Fruit fly (Drosophila melanogaster) whole organism, embryonic: ENCODE data around the gene CG1943.

Source experiments
- ATbp ChIP-seq: fragments of 200-800 bp; sonication (Bioruptor generic); optimal IDR thresholded peaks from 2 replicates; lab custom pipeline; 2017; ENCODE audit warnings: missing biosample characterization, mild to moderate bottlenecking, missing genetic modification characterization, missing genetic modification reagents
- BEAF-32 ChIP-seq: fragments of 200-800 bp; sonication (Bioruptor generic); optimal IDR thresholded peaks from 3 replicates; lab custom pipeline; 2017; ENCODE audit warnings: missing biosample characterization, missing genetic modification characterization, mild to moderate bottlenecking, moderate library complexity, missing genetic modification reagents
- BtbVII ChIP-seq: fragments of 200-800 bp; sonication (Bioruptor generic); optimal IDR thresholded peaks from 3 replicates; lab custom pipeline; 2017; ENCODE audit warnings: missing biosample characterization, mild to moderate bottlenecking, missing genetic modification characterization
- CG10431 ChIP-seq: fragments of 200-800 bp; sonication (Bioruptor generic); optimal IDR thresholded peaks from 3 replicates; lab custom pipeline; 2018; ENCODE audit warnings: missing biosample characterization, mild to moderate bottlenecking, missing genetic modification characterization
- CG11723 ChIP-seq: fragments of 200-800 bp; sonication (Bioruptor generic); optimal IDR thresholded peaks from 2 replicates; lab custom pipeline; 2017; ENCODE audit warnings: missing biosample characterization, mild to moderate bottlenecking, missing genetic modification characterization
- CG12942 ChIP-seq: fragments of 200-800 bp; sonication (Bioruptor generic); optimal IDR thresholded peaks from 3 replicates; lab custom pipeline; 2016; ENCODE audit warnings: missing biosample characterization, missing genetic modification characterization
- CG1792 ChIP-seq: fragments of 200-800 bp; sonication (Bioruptor generic); optimal IDR thresholded peaks from 2 replicates; lab custom pipeline; 2016; ENCODE audit warnings: missing biosample characterization, missing genetic modification characterization
- CG2120 ChIP-seq: fragments of 200-800 bp; sonication (Bioruptor generic); optimal IDR thresholded peaks from 3 replicates; lab custom pipeline; 2016; ENCODE audit warnings: missing biosample characterization, missing genetic modification characterization
- CG30403 ChIP-seq: fragments of 200-800 bp; sonication (Bioruptor generic); optimal IDR thresholded peaks from 3 replicates; lab custom pipeline; 2016; ENCODE audit warnings: missing biosample characterization, missing genetic modification characterization
- CG32767 ChIP-seq: fragments of 200-800 bp; sonication (Bioruptor generic); IDR thresholded peaks from 2 replicates; pipeline ENCODE4 v1.3.6; 2022; ENCODE audit warnings: missing biosample characterization, missing genetic modification characterization
- CG3281 ChIP-seq: fragments of 200-800 bp; sonication (Bioruptor generic); optimal IDR thresholded peaks from 3 replicates; lab custom pipeline; 2017; ENCODE audit warnings: missing biosample characterization, mild to moderate bottlenecking, missing genetic modification characterization
- CG33213 ChIP-seq: fragments of 200-800 bp; sonication (Bioruptor generic); optimal IDR thresholded peaks from 3 replicates; lab custom pipeline; 2016; ENCODE audit warnings: missing biosample characterization, missing genetic modification characterization
- CG34376 ChIP-seq: fragments of 200-800 bp; sonication (Bioruptor generic); optimal IDR thresholded peaks from 2 replicates; lab custom pipeline; 2018; ENCODE audit warnings: missing biosample characterization, mild to moderate bottlenecking, missing genetic modification characterization
- CG3726 ChIP-seq: fragments of 200-800 bp; sonication (Bioruptor generic); IDR thresholded peaks from 3 replicates; pipeline ENCODE4, ENCODE4 v1.3.6; 2022; ENCODE audit warnings: missing biosample characterization, missing genetic modification characterization
- CG42726 ChIP-seq: fragments of 200-800 bp; sonication (Bioruptor generic); IDR thresholded peaks from 2 replicates; pipeline ENCODE4 v1.3.6; 2022; ENCODE audit warnings: missing biosample characterization, missing genetic modification characterization; ENCODE audit not compliant: partially characterized antibody
- CG4328 ChIP-seq: fragments of 200-800 bp; sonication (Bioruptor generic); optimal IDR thresholded peaks from 3 replicates; lab custom pipeline; 2017; ENCODE audit warnings: missing biosample characterization, missing genetic modification reagents, missing genetic modification characterization
- CG43689 ChIP-seq: fragments of 200-800 bp; sonication (Bioruptor generic); IDR thresholded peaks from 2 replicates; pipeline ENCODE4 v1.3.6; 2022; ENCODE audit warnings: missing biosample characterization, missing genetic modification characterization
- CG5245 ChIP-seq: fragments of 200-800 bp; sonication (Bioruptor generic); optimal IDR thresholded peaks from 3 replicates; lab custom pipeline; 2016; ENCODE audit warnings: missing biosample characterization, missing genetic modification characterization
- CG6683 ChIP-seq: fragments of 200-800 bp; sonication (Bioruptor generic); optimal IDR thresholded peaks from 2 replicates; lab custom pipeline; 2017; ENCODE audit warnings: missing biosample characterization, mild to moderate bottlenecking, missing genetic modification characterization, missing genetic modification reagents
- CG6765 ChIP-seq: fragments of 200-800 bp; sonication (Bioruptor generic); optimal IDR thresholded peaks from 3 replicates; lab custom pipeline; 2017; ENCODE audit warnings: missing biosample characterization, mild to moderate bottlenecking, missing genetic modification characterization
- CG7556 ChIP-seq: fragments of 200-800 bp; sonication (Bioruptor generic); optimal IDR thresholded peaks from 2 replicates; lab custom pipeline; 2017; ENCODE audit warnings: missing biosample characterization, mild to moderate bottlenecking, missing genetic modification characterization
- CG9932 ChIP-seq: fragments of 200-800 bp; sonication (Bioruptor generic); IDR thresholded peaks from 2 replicates; pipeline ENCODE4 v1.3.6; 2022; ENCODE audit warnings: missing biosample characterization, missing genetic modification characterization
- CkIIα-i1 ChIP-seq: fragments of 200-800 bp; sonication (Bioruptor generic); IDR thresholded peaks from 2 replicates; pipeline ENCODE4 v1.3.6; 2022; ENCODE audit warnings: missing biosample characterization, missing genetic modification characterization
- ERR ChIP-seq: fragments of 200-800 bp; sonication (Bioruptor generic); optimal IDR thresholded peaks from 2 replicates; lab custom pipeline; 2016; ENCODE audit warnings: missing biosample characterization, missing genetic modification characterization
- GATAe ChIP-seq: fragments of 200-800 bp; sonication (Bioruptor generic); conservative IDR thresholded peaks from 2 replicates; pipeline ENCODE4 v1.3.6; 2022; ENCODE audit warnings: missing biosample characterization, missing genetic modification characterization
- H2.0 ChIP-seq: fragments of 200-800 bp; sonication (Bioruptor generic); IDR thresholded peaks from 2 replicates; pipeline ENCODE4 v1.3.6; 2022; ENCODE audit warnings: missing biosample characterization, missing genetic modification characterization
- HLH4C ChIP-seq: fragments of 200-800 bp; sonication (Bioruptor generic); IDR thresholded peaks from 3 replicates; pipeline ENCODE4 v1.3.6; 2022; ENCODE audit warnings: missing biosample characterization, missing genetic modification characterization; ENCODE audit not compliant: partially characterized antibody
- Hand ChIP-seq: fragments of 200-800 bp; sonication (Bioruptor generic); optimal IDR thresholded peaks from 2 replicates; lab custom pipeline; 2017; ENCODE audit warnings: mild to moderate bottlenecking, missing biosample characterization, missing genetic modification reagents, missing genetic modification characterization
- HmgD ChIP-seq: fragments of 200-800 bp; sonication (Bioruptor generic); optimal IDR thresholded peaks from 3 replicates; lab custom pipeline; 2016; ENCODE audit warnings: missing biosample characterization, missing genetic modification characterization
- Hr78 ChIP-seq, 2 experiments: fragments of 200-800 bp in 1 of 2; fragments of >200 bp in 1 of 2; sonication (Bioruptor generic) in 1 of 2; optimal IDR thresholded peaks; 2 replicates each; lab custom pipeline; 2017 to 2019; ENCODE audit warnings: missing biosample characterization in 2 of 2, missing genetic modification characterization in 2 of 2, mild to moderate bottlenecking in 1 of 2, moderate library complexity in 1 of 2
- Lim3 ChIP-seq: fragments of 200-800 bp; sonication (Bioruptor generic); IDR thresholded peaks from 2 replicates; pipeline ENCODE4 v1.3.6; 2022; ENCODE audit warnings: missing biosample characterization, missing genetic modification characterization
- Mad ChIP-seq: fragments of 200-800 bp; sonication (Bioruptor generic); optimal IDR thresholded peaks from 2 replicates; lab custom pipeline; 2016; ENCODE audit warnings: missing biosample characterization, missing genetic modification characterization
- Med ChIP-seq: fragments of 200-800 bp; sonication (Bioruptor generic); peaks from one replicate; lab custom pipeline; 2016; ENCODE audit warnings: missing biosample characterization, missing genetic modification characterization, mild to moderate bottlenecking, inconsistent platforms, moderate library complexity
- Myb ChIP-seq: fragments of 200-800 bp; sonication (Bioruptor generic); optimal IDR thresholded peaks from 2 replicates; lab custom pipeline; 2016; ENCODE audit warnings: missing biosample characterization, missing genetic modification characterization
- Ravus ChIP-seq: fragments of 200-800 bp; sonication (Bioruptor generic); IDR thresholded peaks from 2 replicates; pipeline ENCODE4 v1.3.6; 2022; ENCODE audit warnings: missing biosample characterization, missing genetic modification characterization
- Taf1 ChIP-seq: fragments of 200-800 bp; sonication (Bioruptor generic); IDR thresholded peaks from 2 replicates; pipeline ENCODE4 v1.3.6; 2022; ENCODE audit warnings: missing biosample characterization, missing genetic modification characterization
- ase ChIP-seq: fragments of 200-800 bp; sonication (Bioruptor generic); IDR thresholded peaks from 3 replicates; pipeline ENCODE4 v1.3.6; 2022; ENCODE audit warnings: missing biosample characterization, missing genetic modification characterization
- bcd ChIP-seq: fragments of 200-800 bp; sonication (Bioruptor generic); optimal IDR thresholded peaks from 2 replicates; lab custom pipeline; 2017; ENCODE audit warnings: missing biosample characterization, mild to moderate bottlenecking, missing genetic modification characterization
- dan ChIP-seq: fragments of 200-800 bp; sonication (Bioruptor generic); IDR thresholded peaks from 2 replicates; pipeline ENCODE4 v1.3.6; 2022; ENCODE audit warnings: missing biosample characterization, missing genetic modification characterization
- fd3F ChIP-seq: fragments of 200-800 bp; sonication (Bioruptor generic); optimal IDR thresholded peaks from 2 replicates; lab custom pipeline; 2018; ENCODE audit warnings: missing biosample characterization, mild to moderate bottlenecking, missing genetic modification characterization, moderate library complexity
- jigr1 ChIP-seq: fragments of 200-800 bp; sonication (Bioruptor generic); IDR thresholded peaks from 3 replicates; pipeline ENCODE4 v1.3.6; 2022; ENCODE audit warnings: missing biosample characterization, missing genetic modification characterization
- lmd ChIP-seq: fragments of 200-800 bp; sonication (Bioruptor generic); IDR thresholded peaks from 2 replicates; pipeline ENCODE4 v1.3.6; 2022; ENCODE audit warnings: missing biosample characterization, missing genetic modification characterization
- mld ChIP-seq: fragments of 200-800 bp; sonication (Bioruptor generic); IDR thresholded peaks from 3 replicates; pipeline ENCODE4 v1.3.6; 2022; ENCODE audit warnings: missing biosample characterization, missing genetic modification characterization; ENCODE audit not compliant: partially characterized antibody
- oc ChIP-seq: fragments of 200-800 bp; sonication (Bioruptor generic); optimal IDR thresholded peaks from 2 replicates; lab custom pipeline; 2018; ENCODE audit warnings: missing biosample characterization, mild to moderate bottlenecking, missing genetic modification characterization, moderate library complexity
- p53 ChIP-seq: fragments of 200-800 bp; sonication (Bioruptor generic); optimal IDR thresholded peaks from 2 replicates; lab custom pipeline; 2016; ENCODE audit warnings: missing biosample characterization, missing genetic modification characterization
- pan ChIP-seq, 4 experiments: fragments of >200 bp in 3 of 4; fragments of 200-800 bp in 1 of 4; sonication (Bioruptor generic) in 1 of 4; optimal IDR thresholded peaks in 3 of 4; IDR thresholded peaks in 1 of 4; 2 replicates each; pipeline versions ENCODE4 v1.3.6 to Lab custom; 2017 to 2022; ENCODE audit warnings: missing biosample characterization in 2 of 4, missing genetic modification characterization in 2 of 4, mixed read lengths in 1 of 4
- pb ChIP-seq: fragments of 200-800 bp; sonication (Bioruptor generic); optimal IDR thresholded peaks from 3 replicates; lab custom pipeline; 2016; ENCODE audit warnings: missing biosample characterization, missing genetic modification characterization
- sens-2 ChIP-seq: fragments of 200-800 bp; sonication (Bioruptor generic); IDR thresholded peaks from 2 replicates; pipeline ENCODE4 v1.3.6; 2022; ENCODE audit warnings: missing biosample characterization, missing genetic modification characterization
- toy ChIP-seq: fragments of 200-800 bp; sonication (Bioruptor generic); IDR thresholded peaks from 2 replicates; pipeline ENCODE4 v1.3.6; 2022; ENCODE audit warnings: missing biosample characterization, missing genetic modification characterization
- wek ChIP-seq: fragments of 200-800 bp; sonication (Bioruptor generic); optimal IDR thresholded peaks from 3 replicates; lab custom pipeline; 2018; ENCODE audit warnings: missing biosample characterization, mild to moderate bottlenecking, missing genetic modification characterization, moderate library complexity

CG1943 gene

dm6 chr3R:7075712-7076183 is 1.1 kb downstream of the CG1943 start (continued):
- no peak for TF ChIP-seq HLH4C (GFP tag; lab: Robert Waterston, UW)
- TF ChIP-seq oc (tag; lab: Kevin White, UChicago), result peak; percentile 87
- no peak for TF ChIP-seq ase (GFP tag; lab: Robert Waterston, UW)
- peak; percentile 91 for TF ChIP-seq CG5245 (GFP tag; lab: Kevin White, UChicago)
- TF ChIP-seq ERR (GFP tag; lab: Kevin White, UChicago), result peak; percentile 92
- peak; percentile 87 for TF ChIP-seq CG7556
- peak; percentile 89 for TF ChIP-seq CG33213 (GFP tag; lab: Kevin White, UChicago)
- TF ChIP-seq ATbp (GFP tag; lab: Kevin White, UChicago), result peak; percentile 91
- TF ChIP-seq Hand (GFP tag; lab: Kevin White, UChicago), result peak; percentile 78
- peak; percentile 86 for TF ChIP-seq CG34376 (GFP tag; lab: Kevin White, UChicago)
- peak; percentile 73 for TF ChIP-seq fd3F (GFP tag; lab: Kevin White, UChicago)
- TF ChIP-seq BtbVII (GFP tag; lab: Kevin White, UChicago), result peak; percentile 91
- peak; percentile 89 for TF ChIP-seq CG1792 (GFP tag; lab: Kevin White, UChicago)
- peak; percentile 87 for TF ChIP-seq bcd (GFP tag; lab: Kevin White, UChicago)
- TF ChIP-seq CG30403 (GFP tag; lab: Kevin White, UChicago), result peak; percentile 91
- peak; percentile 57 for TF ChIP-seq CG4328 (GFP tag; lab: Kevin White, UChicago)
- TF ChIP-seq CG3281 (GFP tag; lab: Kevin White, UChicago), result peak; percentile 89
- TF ChIP-seq CG11723 (GFP tag; lab: Kevin White, UChicago), result peak; percentile 85
- TF ChIP-seq CG42726 (GFP tag; lab: Robert Waterston, UW), result no peak
- TF ChIP-seq CG6765 (GFP tag; lab: Kevin White, UChicago), result peak; percentile 73
- peak; percentile 85 for TF ChIP-seq pb (GFP tag; lab: Kevin White, UChicago)
- TF ChIP-seq CG12942, result peak; percentile 77
- TF ChIP-seq CG10431 (GFP tag; lab: Kevin White, UChicago), result peak; percentile 20
- TF ChIP-seq BEAF-32 (GFP tag; lab: Kevin White, UChicago), result no peak
- no peak for TF ChIP-seq Lim3 (GFP tag; lab: Robert Waterston, UW)
- no peak for TF ChIP-seq CkIIα-i1 (GFP tag; lab: Robert Waterston, UW)
- no peak for TF ChIP-seq CG3726 (GFP tag; lab: Robert Waterston, UW)
- TF ChIP-seq CG6683 (GFP tag; lab: Kevin White, UChicago), result peak; percentile 85
- no peak for TF ChIP-seq H2.0 (GFP tag; lab: Robert Waterston, UW)
- peak; percentile 86 for TF ChIP-seq Mad (GFP tag; lab: Kevin White, UChicago)
- peak; percentile 54 for TF ChIP-seq HmgD (GFP tag; lab: Kevin White, UChicago)
- no peak for TF ChIP-seq mld
- TF ChIP-seq Hr78 (GFP tag; optimal IDR thresholded peaks at IDR 0.05; lab: Kevin White, UChicago), result peak in 1 of 2 experiments; percentile 78
- TF ChIP-seq Ravus (GFP tag; lab: Robert Waterston, UW), result no peak
- no peak for TF ChIP-seq CG32767
- peak; percentile 96 for TF ChIP-seq CG2120 (GFP tag; lab: Kevin White, UChicago)
- TF ChIP-seq lmd (GFP tag; lab: Robert Waterston, UW), result no peak
- peak; percentile 22 for TF ChIP-seq wek
- TF ChIP-seq Med (GFP tag; lab: Kevin White, UChicago), result peak; percentile 99
- TF ChIP-seq CG9932 (GFP tag; lab: Robert Waterston, UW), result no peak
- TF ChIP-seq toy (GFP tag; lab: Robert Waterston, UW), result no peak
- TF ChIP-seq Taf1 (GFP tag; lab: Robert Waterston, UW), result no peak
- TF ChIP-seq dan, result no peak
- TF ChIP-seq sens-2 (GFP tag; lab: Robert Waterston, UW), result no peak
- TF ChIP-seq jigr1, result no peak
- TF ChIP-seq pan (optimal IDR thresholded peaks at IDR 0.05; lab: Kevin White, UChicago), result no peak
- no peak for TF ChIP-seq pan (GFP tag; optimal IDR thresholded peaks at IDR 0.05 in 1 of 2, IDR thresholded peaks at IDR 0.05 in 1 of 2)
- TF ChIP-seq p53 (GFP tag; lab: Kevin White, UChicago), result peak; percentile 47
- TF ChIP-seq Myb (GFP tag; lab: Kevin White, UChicago), result peak; percentile 68
- no peak for TF ChIP-seq GATAe (GFP tag; lab: Robert Waterston, UW)
- TF ChIP-seq CG43689 (GFP tag; lab: Robert Waterston, UW), result no peak
